Fruit fly (Drosophila melanogaster) whole organism, pupa: ENCODE results near the gene loaf.

Experiments used
- CG15710 ChIP-seq: fragments of 200-800 bp; sonication (Bioruptor generic); optimal IDR thresholded peaks from 2 replicates; lab custom pipeline; 2018; ENCODE audit warnings: missing biosample characterization, mild to moderate bottlenecking, missing genetic modification characterization, moderate library complexity
- Pif1A ChIP-seq: fragments of 200-800 bp; sonication (Bioruptor generic); optimal IDR thresholded peaks from 3 replicates; lab custom pipeline; 2016; ENCODE audit warnings: missing biosample characterization, missing genetic modification characterization
- gl ChIP-seq: fragments of 200-800 bp; sonication (Bioruptor generic); optimal IDR thresholded peaks from 2 replicates; lab custom pipeline; 2018; ENCODE audit warnings: missing biosample characterization, mild to moderate bottlenecking, missing genetic modification characterization

DNA sequence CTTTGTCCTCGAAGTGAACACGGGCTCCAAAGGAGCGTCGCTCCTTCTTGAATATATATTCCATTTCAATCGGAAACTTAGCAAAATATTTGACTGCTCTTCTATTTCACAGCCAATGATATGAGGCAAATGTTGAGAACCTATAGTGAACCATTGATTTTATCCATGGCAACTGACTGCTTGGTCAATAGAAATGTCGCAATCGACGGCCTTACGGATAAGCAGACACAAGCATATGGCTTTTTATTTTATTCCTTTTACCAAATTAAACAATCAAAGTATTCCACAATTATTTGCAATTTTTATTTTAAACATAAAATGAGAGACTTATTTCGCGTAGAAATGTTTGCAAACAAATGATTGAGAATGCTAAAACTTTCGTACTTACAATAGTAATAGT, 66.8 kb downstream of the loaf start, which contains the start of gene Dnai2:
- no peak for TF ChIP-seq Pif1A (GFP tag; lab: Kevin White, UChicago)
- TF ChIP-seq gl (tag; lab: Kevin White, UChicago), result no peak
- TF ChIP-seq CG15710, result no peak
